Worm (Caenorhabditis elegans) whole organism, L2 larva: ENCODE data around the gene srab-22.

Experiments
- F13H6.1 ChIP-seq: sonication (generic microtip); optimal IDR thresholded peaks from 2 replicates; lab custom pipeline; 2016; ENCODE audit warnings: missing genetic modification characterization, missing compliant biosample characterization
- dmd-4 ChIP-seq: sonication (generic microtip); optimal IDR thresholded peaks from 2 replicates; lab custom pipeline; 2017; ENCODE audit warnings: missing biosample characterization, missing genetic modification characterization
- elt-1 ChIP-seq: fragments of 150-350 bp; optimal IDR thresholded peaks from 2 replicates; lab custom pipeline; 2014; ENCODE audit warnings: missing biosample characterization, missing genetic modification characterization
- elt-3 ChIP-seq: sonication (generic microtip); optimal IDR thresholded peaks from 2 replicates; lab custom pipeline; 2017; ENCODE audit warnings: missing biosample characterization, missing genetic modification characterization
- lin-13 ChIP-seq: fragments of 150-350 bp; optimal IDR thresholded peaks from 2 replicates; lab custom pipeline; 2014; ENCODE audit warnings: missing biosample characterization, missing genetic modification reagents, missing genetic modification characterization
- nhr-237 ChIP-seq: fragments of 150-350 bp; optimal IDR thresholded peaks from 2 replicates; lab custom pipeline; 2014; ENCODE audit warnings: missing biosample characterization, missing genetic modification characterization
- peb-1 ChIP-seq: fragments of 150-350 bp; optimal IDR thresholded peaks from 2 replicates; lab custom pipeline; 2014; ENCODE audit warnings: missing biosample characterization, missing genetic modification characterization
- zag-1 ChIP-seq: fragments of 150-350 bp; optimal IDR thresholded peaks from 2 replicates; lab custom pipeline; 2014; ENCODE audit warnings: missing biosample characterization, missing genetic modification characterization

DNA sequence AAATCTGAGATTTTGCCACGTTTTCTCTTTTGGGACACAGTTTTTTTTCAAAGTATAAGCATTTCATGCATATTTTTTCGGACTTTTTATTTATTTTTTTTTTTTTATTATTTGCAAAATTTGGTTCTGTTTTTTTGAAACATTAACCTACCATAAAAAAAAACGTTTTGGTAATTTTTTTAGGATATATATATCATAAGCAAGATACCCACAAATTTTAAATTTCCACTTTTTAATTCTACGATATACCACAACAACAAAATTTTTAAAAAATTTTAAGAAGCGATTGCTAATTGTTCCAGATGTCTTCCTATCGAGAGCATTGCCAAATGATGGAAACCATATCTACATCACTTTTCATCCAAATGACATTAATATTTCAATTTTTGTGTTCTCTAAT, 2.5 kb downstream of the srab-22 start, which contains the start of gene srab-20:
- TF ChIP-seq F13H6.1 (tag; lab: Kevin White, UChicago) (no peak), elt-3 (tag; lab: Kevin White, UChicago) (no peak), dmd-4 (no peak), lin-13 (no peak), peb-1 (tag; lab: Kevin White, UChicago) (no peak), elt-1 (tag; lab: Kevin White, UChicago) (no peak), nhr-237 (tag; lab: Kevin White, UChicago) (no peak), zag-1 (tag; lab: Kevin White, UChicago) (no peak)
